Fruit fly (Drosophila melanogaster) whole organism, prepupa: Measurements from ENCODE around the gene t.

Experiments used
- CG10669 ChIP-seq: fragments of 200-800 bp; sonication (Bioruptor generic); optimal IDR thresholded peaks from 3 replicates; lab custom pipeline; 2018; ENCODE audit warnings: missing biosample characterization, mild to moderate bottlenecking, missing genetic modification characterization, moderate library complexity
- CG11902 ChIP-seq: fragments of 200-800 bp; sonication (Bioruptor generic); optimal IDR thresholded peaks from 3 replicates; lab custom pipeline; 2016; ENCODE audit warnings: missing biosample characterization, missing genetic modification characterization
- CG15336 ChIP-seq: fragments of 200-800 bp; sonication (Bioruptor generic); IDR thresholded peaks from 2 replicates; pipeline ENCODE4 v1.3.6; 2022; ENCODE audit warnings: missing biosample characterization, missing genetic modification characterization
- CG1621 ChIP-seq: fragments of 200-800 bp; sonication (Bioruptor generic); optimal IDR thresholded peaks from 3 replicates; lab custom pipeline; 2018; ENCODE audit warnings: missing biosample characterization, mild to moderate bottlenecking, missing genetic modification characterization
- CG3032 ChIP-seq: fragments of 200-800 bp; optimal IDR thresholded peaks from 2 replicates; lab custom pipeline; 2019; ENCODE audit warnings: missing biosample characterization, mild to moderate bottlenecking, missing genetic modification characterization, moderate library complexity
- CG32006 ChIP-seq: fragments of 200-800 bp; sonication (Bioruptor generic); optimal IDR thresholded peaks from 3 replicates; lab custom pipeline; 2017; ENCODE audit warnings: missing biosample characterization, mild to moderate bottlenecking, missing genetic modification characterization
- CG3919 ChIP-seq: fragments of 200-800 bp; sonication (Bioruptor generic); optimal IDR thresholded peaks from 3 replicates; lab custom pipeline; 2016; ENCODE audit warnings: missing biosample characterization, missing genetic modification characterization
- CG4318 ChIP-seq: fragments of 200-800 bp; sonication (Bioruptor generic); optimal IDR thresholded peaks from 3 replicates; lab custom pipeline; 2017; ENCODE audit warnings: missing biosample characterization, mild to moderate bottlenecking, missing genetic modification characterization
- CG6276 ChIP-seq: fragments of 200-800 bp; sonication (Bioruptor generic); optimal IDR thresholded peaks from 2 replicates; lab custom pipeline; 2017; ENCODE audit warnings: missing biosample characterization, mild to moderate bottlenecking, missing genetic modification characterization
- CG6792 ChIP-seq: fragments of 200-800 bp; sonication (Bioruptor generic); optimal IDR thresholded peaks from 3 replicates; lab custom pipeline; 2016; ENCODE audit warnings: missing biosample characterization, missing genetic modification characterization
- CG6854 ChIP-seq: fragments of 200-800 bp; sonication (Bioruptor generic); optimal IDR thresholded peaks from 2 replicates; lab custom pipeline; 2017; ENCODE audit warnings: missing biosample characterization, mild to moderate bottlenecking, missing genetic modification characterization
- CG7368 ChIP-seq: fragments of 200-800 bp; sonication (Bioruptor generic); optimal IDR thresholded peaks from 3 replicates; lab custom pipeline; 2016; ENCODE audit warnings: missing biosample characterization, missing genetic modification characterization
- CG8119 ChIP-seq: fragments of 200-800 bp; sonication (Bioruptor generic); IDR thresholded peaks from 3 replicates; pipeline ENCODE4 v1.3.6; 2022; ENCODE audit warnings: missing biosample characterization, missing genetic modification characterization
- CG8632 ChIP-seq: fragments of 200-800 bp; sonication (Bioruptor generic); optimal IDR thresholded peaks from 3 replicates; lab custom pipeline; 2016; ENCODE audit warnings: missing biosample characterization, missing genetic modification characterization
- CG9139 ChIP-seq: fragments of 200-800 bp; sonication (Bioruptor generic); optimal IDR thresholded peaks from 3 replicates; lab custom pipeline; 2017; ENCODE audit warnings: missing biosample characterization, mild to moderate bottlenecking, missing genetic modification characterization
- Eip75B ChIP-seq: fragments of 200-800 bp; sonication (Bioruptor generic); optimal IDR thresholded peaks from 3 replicates; lab custom pipeline; 2016; ENCODE audit warnings: missing biosample characterization, missing genetic modification characterization
- Eip78C ChIP-seq: fragments of 200-800 bp; sonication (Bioruptor generic); peaks from one replicate; lab custom pipeline; 2016; ENCODE audit warnings: missing biosample characterization, missing genetic modification characterization
- Eip93F ChIP-seq: fragments of 200-800 bp; sonication (Bioruptor generic); optimal IDR thresholded peaks from 2 replicates; lab custom pipeline; 2016; ENCODE audit warnings: missing biosample characterization, mild to moderate bottlenecking, missing genetic modification characterization
- Ets21C ChIP-seq: fragments of 200-800 bp; sonication (Bioruptor generic); optimal IDR thresholded peaks from 3 replicates; lab custom pipeline; 2016; ENCODE audit warnings: missing biosample characterization, missing genetic modification characterization
- Ets96B ChIP-seq: fragments of 200-800 bp; optimal IDR thresholded peaks from 2 replicates; lab custom pipeline; 2019; ENCODE audit warnings: missing biosample characterization, mild to moderate bottlenecking, missing genetic modification characterization, moderate library complexity
- Gug ChIP-seq: fragments of 200-800 bp; sonication (Bioruptor generic); IDR thresholded peaks from 2 replicates; pipeline ENCODE4 v1.3.6; 2022; ENCODE audit warnings: missing biosample characterization, missing genetic modification characterization
- Hr38 ChIP-seq: sonication (Bioruptor generic); optimal IDR thresholded peaks from 2 replicates; lab custom pipeline; 2016; ENCODE audit warnings: missing biosample characterization, missing genetic modification characterization
- Hr4 ChIP-seq: fragments of 200-800 bp; sonication (Bioruptor generic); optimal IDR thresholded peaks from 3 replicates; lab custom pipeline; 2016; ENCODE audit warnings: missing biosample characterization, missing genetic modification characterization
- Lpt ChIP-seq: fragments of 200-800 bp; sonication (Bioruptor generic); optimal IDR thresholded peaks from 3 replicates; lab custom pipeline; 2016; ENCODE audit warnings: missing biosample characterization, missing genetic modification characterization
- OdsH ChIP-seq: fragments of 200-800 bp; sonication (Bioruptor generic); optimal IDR thresholded peaks from 3 replicates; lab custom pipeline; 2016; ENCODE audit warnings: missing biosample characterization, missing genetic modification characterization
- Smox ChIP-seq: fragments of 200-800 bp; sonication (Bioruptor generic); optimal IDR thresholded peaks from 3 replicates; lab custom pipeline; 2016; ENCODE audit warnings: missing biosample characterization, missing genetic modification characterization
- Sox102F ChIP-seq: fragments of 200-800 bp; sonication (Bioruptor generic); optimal IDR thresholded peaks from 2 replicates; lab custom pipeline; 2016; ENCODE audit warnings: missing biosample characterization, mild to moderate bottlenecking, missing genetic modification characterization
- Sox15 ChIP-seq: fragments of 200-800 bp; sonication (Bioruptor generic); optimal IDR thresholded peaks from 3 replicates; lab custom pipeline; 2016; ENCODE audit warnings: missing biosample characterization, missing genetic modification characterization
- achi ChIP-seq: fragments of 200-800 bp; sonication (Bioruptor generic); optimal IDR thresholded peaks from 3 replicates; lab custom pipeline; 2016; ENCODE audit warnings: missing biosample characterization, missing genetic modification characterization
- acj6 ChIP-seq: fragments of 200-800 bp; sonication (Bioruptor generic); optimal IDR thresholded peaks from 3 replicates; lab custom pipeline; 2016; ENCODE audit warnings: missing biosample characterization, missing genetic modification characterization
- cyc ChIP-seq: fragments of 200-800 bp; sonication (Bioruptor generic); optimal IDR thresholded peaks from 3 replicates; lab custom pipeline; 2016; ENCODE audit warnings: missing biosample characterization, missing genetic modification characterization
- dsx ChIP-seq: fragments of 200-800 bp; optimal IDR thresholded peaks from 3 replicates; lab custom pipeline; 2019; ENCODE audit warnings: missing biosample characterization, mild to moderate bottlenecking, missing genetic modification characterization, moderate library complexity; ENCODE audit not compliant: poor library complexity, severe bottlenecking
- eg ChIP-seq: fragments of 200-800 bp; sonication (Bioruptor generic); IDR thresholded peaks from 3 replicates; pipeline ENCODE4 v1.3.6; 2022; ENCODE audit warnings: missing biosample characterization, missing genetic modification characterization
- fd59A ChIP-seq: fragments of 200-800 bp; sonication (Bioruptor generic); optimal IDR thresholded peaks from 2 replicates; lab custom pipeline; 2017; ENCODE audit warnings: missing biosample characterization, mild to moderate bottlenecking, missing genetic modification characterization, missing genetic modification reagents
- pdm3 ChIP-seq: fragments of 200-800 bp; sonication (Bioruptor generic); optimal IDR thresholded peaks from 3 replicates; lab custom pipeline; 2016; ENCODE audit warnings: missing biosample characterization, missing genetic modification characterization
- salr ChIP-seq, 2 experiments: fragments of 200-800 bp; sonication (Bioruptor generic); optimal IDR thresholded peaks; 3 replicates each; lab custom pipeline; 2016 to 2018; ENCODE audit warnings: missing biosample characterization in 2 of 2, missing genetic modification characterization in 2 of 2, mild to moderate bottlenecking in 1 of 2
- spab ChIP-seq: fragments of 200-800 bp; sonication (Bioruptor generic); optimal IDR thresholded peaks from 2 replicates; lab custom pipeline; 2017; ENCODE audit warnings: missing biosample characterization, mild to moderate bottlenecking, missing genetic modification characterization, missing genetic modification reagents
- ss ChIP-seq, 2 experiments: fragments of 200-800 bp; sonication (Bioruptor generic); optimal IDR thresholded peaks; 2 replicates in 1 of 2; 3 replicates in 1 of 2; lab custom pipeline; 2017 to 2018; ENCODE audit warnings: mild to moderate bottlenecking in 2 of 2, missing biosample characterization in 2 of 2, missing genetic modification characterization in 2 of 2, moderate library complexity in 1 of 2
- svp ChIP-seq: fragments of 200-800 bp; sonication (Bioruptor generic); peaks from one replicate; lab custom pipeline; 2016; ENCODE audit warnings: missing biosample characterization, missing genetic modification characterization
- topi ChIP-seq: fragments of 200-800 bp; sonication (Bioruptor generic); optimal IDR thresholded peaks from 3 replicates; lab custom pipeline; 2016; ENCODE audit warnings: missing biosample characterization, missing genetic modification characterization
- vri ChIP-seq: fragments of 200-800 bp; sonication (Bioruptor generic); optimal IDR thresholded peaks from 3 replicates; lab custom pipeline; 2016; ENCODE audit warnings: missing biosample characterization, mild to moderate bottlenecking, missing genetic modification characterization

t gene

dm6 chrX:9193604-9194003 is 29.5 kb downstream of the t start, which contains the start of gene CG12106 (continued):
- peak; percentile 60 for TF ChIP-seq OdsH (GFP tag; lab: Kevin White, UChicago)
- no peak for TF ChIP-seq dsx (GFP tag; lab: Kevin White, UChicago)
- peak; percentile 60 for TF ChIP-seq Hr4 (GFP tag; lab: Kevin White, UChicago)
- peak; percentile 47 for TF ChIP-seq acj6
- no peak for TF ChIP-seq CG3919
- TF ChIP-seq Lpt (GFP tag; lab: Kevin White, UChicago) = no peak
- TF ChIP-seq CG6276 (GFP tag; lab: Kevin White, UChicago) = no peak
- no peak for TF ChIP-seq CG32006 (GFP tag; lab: Kevin White, UChicago)
- no peak for TF ChIP-seq Sox102F (GFP tag; lab: Kevin White, UChicago)
- TF ChIP-seq CG8119 = no peak
- TF ChIP-seq CG6792 (GFP tag; lab: Kevin White, UChicago) = peak; percentile 38
- no peak for TF ChIP-seq CG9139 (GFP tag; lab: Kevin White, UChicago)
- no peak for TF ChIP-seq Hr38 (GFP tag; lab: Kevin White, UChicago)
- TF ChIP-seq Eip93F (GFP tag; lab: Kevin White, UChicago) = no peak
- TF ChIP-seq Gug (GFP tag; lab: Robert Waterston, UW) = peak; percentile 56
- no peak for TF ChIP-seq Smox (GFP tag; lab: Kevin White, UChicago)
- no peak for TF ChIP-seq eg (GFP tag; lab: Robert Waterston, UW)
- TF ChIP-seq CG15336 = peak; percentile 52
- peak; percentile 46 for TF ChIP-seq achi (GFP tag; lab: Kevin White, UChicago)
- no peak for TF ChIP-seq spab
- TF ChIP-seq pdm3 = peak; percentile 62
- TF ChIP-seq CG11902 (GFP tag; lab: Kevin White, UChicago) = peak; percentile 7
- TF ChIP-seq CG4318 = peak; percentile 37
- no peak for TF ChIP-seq Ets96B (tag; lab: Kevin White, UChicago)
- TF ChIP-seq Sox15 (GFP tag; lab: Kevin White, UChicago) = no peak
- no peak for TF ChIP-seq CG8632
- no peak for TF ChIP-seq CG7368 (GFP tag; lab: Kevin White, UChicago)
- TF ChIP-seq svp (GFP tag; lab: Kevin White, UChicago) = no peak
- peak; percentile 42 for TF ChIP-seq Eip75B (GFP tag; lab: Kevin White, UChicago)
- TF ChIP-seq CG6854 (GFP tag; lab: Kevin White, UChicago) = no peak
- peak; percentile 47 for TF ChIP-seq Ets21C
- TF ChIP-seq salr (GFP tag; optimal IDR thresholded peaks at IDR 0.05; lab: Kevin White, UChicago) = no peak
- TF ChIP-seq fd59A (GFP tag; lab: Kevin White, UChicago) = no peak

- no peak for TF ChIP-seq Sox15 (GFP tag; lab: Kevin White, UChicago)
- no peak for TF ChIP-seq Ets96B (tag; lab: Kevin White, UChicago)
- TF ChIP-seq CG3919 = no peak
- peak; percentile 9 for TF ChIP-seq Eip78C (GFP tag; lab: Kevin White, UChicago)
- TF ChIP-seq ss (GFP tag; optimal IDR thresholded peaks at IDR 0.05; lab: Kevin White, UChicago) = no peak
- TF ChIP-seq fd59A (GFP tag; lab: Kevin White, UChicago) = no peak
These were observed 30.6 kb downstream of the t start, which contains the start of gene CG12056 for dm6 chrX:9192429-9192828. TSS of gene CG12056 (plus strand) at chrX:9192669.

- TF ChIP-seq Sox15 (GFP tag; lab: Kevin White, UChicago) (no peak), Eip93F (GFP tag; lab: Kevin White, UChicago) (no peak), Smox (GFP tag; lab: Kevin White, UChicago) (no peak), CG11902 (GFP tag; lab: Kevin White, UChicago) (no peak), CG6276 (GFP tag; lab: Kevin White, UChicago) (no peak), CG3032 (tag; lab: Kevin White, UChicago) (no peak), CG8119 (no peak), CG4318 (no peak), vri (GFP tag; lab: Kevin White, UChicago) (no peak), cyc (GFP tag; lab: Kevin White, UChicago) (no peak), CG6854 (GFP tag; lab: Kevin White, UChicago) (no peak), topi (GFP tag; lab: Kevin White, UChicago) (no peak), Lpt (GFP tag; lab: Kevin White, UChicago) (no peak), CG10669 (GFP tag; lab: Kevin White, UChicago) (no peak), Eip78C (GFP tag; lab: Kevin White, UChicago) (no peak), Ets96B (tag; lab: Kevin White, UChicago) (no peak), Gug (GFP tag; lab: Robert Waterston, UW) (no peak), CG1621 (tag; lab: Kevin White, UChicago) (no peak)
These were observed 31.7 kb downstream of the t start, which contains the start of gene CG12057 for dm6 chrX:9191357-9191756. TSS of gene CG12057 (plus strand) at chrX:9191657.
